Fruit fly (Drosophila melanogaster) whole organism, embryonic: Measurements from ENCODE around the gene CG6000.

Experiments
- Adf1 ChIP-seq: fragments of 200-800 bp; sonication (Bioruptor generic); IDR thresholded peaks from 2 replicates; pipeline ENCODE4 v1.3.6; 2022; ENCODE audit warnings: missing biosample characterization, missing genetic modification characterization
- Blimp-1 ChIP-seq: fragments of 200-800 bp; sonication (Bioruptor generic); optimal IDR thresholded peaks from 3 replicates; lab custom pipeline; 2018; ENCODE audit warnings: missing biosample characterization, missing genetic modification characterization, mild to moderate bottlenecking, moderate library complexity, missing genetic modification reagents
- CG11247 ChIP-seq: fragments of 200-800 bp; sonication (Bioruptor generic); IDR thresholded peaks from 2 replicates; pipeline ENCODE4 v1.3.6; 2022; ENCODE audit warnings: missing biosample characterization, missing genetic modification characterization
- CG12299 ChIP-seq: fragments of 200-800 bp; sonication (Bioruptor generic); optimal IDR thresholded peaks from 2 replicates; lab custom pipeline; 2018; ENCODE audit warnings: missing biosample characterization, mild to moderate bottlenecking, missing genetic modification characterization
- CG13424 ChIP-seq: fragments of 200-800 bp; sonication (Bioruptor generic); optimal IDR thresholded peaks from 2 replicates; lab custom pipeline; 2019; ENCODE audit warnings: missing biosample characterization, mild to moderate bottlenecking, missing genetic modification characterization, moderate library complexity
- CG14050 ChIP-seq: fragments of 200-800 bp; sonication (Bioruptor generic); IDR thresholded peaks from 3 replicates; pipeline ENCODE4 v1.3.6; 2022; ENCODE audit warnings: missing biosample characterization, missing genetic modification characterization
- CG16863 ChIP-seq: fragments of 200-800 bp; sonication (Bioruptor generic); optimal IDR thresholded peaks from 3 replicates; lab custom pipeline; 2016; ENCODE audit warnings: missing biosample characterization, missing genetic modification characterization
- CG32767 ChIP-seq: fragments of 200-800 bp; sonication (Bioruptor generic); IDR thresholded peaks from 2 replicates; pipeline ENCODE4 v1.3.6; 2022; ENCODE audit warnings: missing biosample characterization, missing genetic modification characterization
- CG32772 ChIP-seq: fragments of 200-800 bp; sonication (Bioruptor generic); IDR thresholded peaks from 2 replicates; pipeline ENCODE4 v1.3.6; 2022; ENCODE audit warnings: missing biosample characterization, missing genetic modification characterization
- CG3281 ChIP-seq: fragments of 200-800 bp; sonication (Bioruptor generic); optimal IDR thresholded peaks from 3 replicates; lab custom pipeline; 2017; ENCODE audit warnings: missing biosample characterization, mild to moderate bottlenecking, missing genetic modification characterization
- CG4360 ChIP-seq: fragments of 200-800 bp; sonication (Bioruptor generic); IDR thresholded peaks from 2 replicates; pipeline ENCODE4 v1.3.6; 2022; ENCODE audit warnings: missing biosample characterization, missing genetic modification characterization
- CG6175 ChIP-seq: fragments of 200-800 bp; sonication (Bioruptor generic); IDR thresholded peaks from 3 replicates; pipeline ENCODE4 v1.3.6; 2022; ENCODE audit warnings: missing biosample characterization, missing genetic modification characterization
- CG6689 ChIP-seq: fragments of 200-800 bp; sonication (Bioruptor generic); IDR thresholded peaks from 2 replicates; pipeline ENCODE4 v1.3.6; 2022; ENCODE audit warnings: missing biosample characterization, missing genetic modification characterization
- CG7372 ChIP-seq: fragments of 200-800 bp; sonication (Bioruptor generic); IDR thresholded peaks from 2 replicates; pipeline ENCODE4 v1.3.6; 2022; ENCODE audit warnings: missing biosample characterization, missing genetic modification characterization
- CG9215 ChIP-seq: fragments of 200-800 bp; sonication (Bioruptor generic); IDR thresholded peaks from 2 replicates; pipeline ENCODE4 v1.3.6; 2022; ENCODE audit warnings: missing biosample characterization, missing genetic modification characterization
- CG9727 ChIP-seq: fragments of 200-800 bp; sonication (Bioruptor generic); optimal IDR thresholded peaks from 3 replicates; lab custom pipeline; 2017; ENCODE audit warnings: missing biosample characterization, mild to moderate bottlenecking, missing genetic modification characterization
- D ChIP-seq, 2 experiments: fragments of 200-800 bp in 1 of 2; fragments of >200 bp in 1 of 2; sonication (Bioruptor generic) in 1 of 2; optimal IDR thresholded peaks; 2 replicates in 1 of 2; 3 replicates in 1 of 2; lab custom pipeline; 2017; ENCODE audit warnings: mild to moderate bottlenecking in 1 of 2, missing biosample characterization in 1 of 2, missing genetic modification characterization in 1 of 2, missing genetic modification reagents in 1 of 2
- Dll ChIP-seq: fragments of 200-800 bp; sonication (Bioruptor generic); IDR thresholded peaks from 4 replicates; pipeline ENCODE4 v1.3.6; 2022; ENCODE audit warnings: missing biosample characterization, missing genetic modification characterization; ENCODE audit not compliant: partially characterized antibody
- Dp ChIP-seq: fragments of 200-800 bp; sonication (Bioruptor generic); optimal IDR thresholded peaks from 2 replicates; lab custom pipeline; 2018; ENCODE audit warnings: missing biosample characterization, mild to moderate bottlenecking, missing genetic modification characterization, moderate library complexity
- Elba2 ChIP-seq: fragments of 200-800 bp; sonication (Bioruptor generic); optimal IDR thresholded peaks from 3 replicates; lab custom pipeline; 2016; ENCODE audit warnings: missing biosample characterization, missing genetic modification characterization
- Fer1 ChIP-seq: fragments of 200-800 bp; sonication (Bioruptor generic); optimal IDR thresholded peaks from 2 replicates; lab custom pipeline; 2017; ENCODE audit warnings: missing biosample characterization, mild to moderate bottlenecking, missing genetic modification characterization
- HmgZ ChIP-seq: fragments of 200-800 bp; sonication (Bioruptor generic); optimal IDR thresholded peaks from 2 replicates; lab custom pipeline; 2018; ENCODE audit warnings: missing biosample characterization, mild to moderate bottlenecking, missing genetic modification characterization
- Jarid2 ChIP-seq: fragments of 200-800 bp; sonication (Bioruptor generic); optimal IDR thresholded peaks from 3 replicates; lab custom pipeline; 2017; ENCODE audit warnings: mild to moderate bottlenecking, missing biosample characterization, missing genetic modification reagents, missing genetic modification characterization
- Meics ChIP-seq: fragments of 200-800 bp; sonication (Bioruptor generic); optimal IDR thresholded peaks from 2 replicates; lab custom pipeline; 2017; ENCODE audit warnings: missing biosample characterization, mild to moderate bottlenecking, missing genetic modification characterization
- Spps ChIP-seq: fragments of 200-800 bp; sonication (Bioruptor generic); optimal IDR thresholded peaks from 2 replicates; lab custom pipeline; 2018; ENCODE audit warnings: missing biosample characterization, mild to moderate bottlenecking, missing genetic modification characterization
- abd-A ChIP-seq: fragments of 200-800 bp; sonication (Bioruptor generic); optimal IDR thresholded peaks from 3 replicates; lab custom pipeline; 2019; ENCODE audit warnings: missing biosample characterization, mild to moderate bottlenecking, missing genetic modification characterization, moderate library complexity
- al ChIP-seq: fragments of 200-800 bp; sonication (Bioruptor generic); IDR thresholded peaks from 2 replicates; pipeline ENCODE4 v1.3.6; 2022; ENCODE audit warnings: missing biosample characterization, missing genetic modification characterization
- ato ChIP-seq: fragments of 200-800 bp; sonication (Bioruptor generic); IDR thresholded peaks from 2 replicates; pipeline ENCODE4 v1.3.6; 2022; ENCODE audit warnings: missing biosample characterization, missing genetic modification characterization; ENCODE audit not compliant: partially characterized antibody
- az2 ChIP-seq: fragments of 200-800 bp; sonication (Bioruptor generic); optimal IDR thresholded peaks from 3 replicates; lab custom pipeline; 2016; ENCODE audit warnings: missing biosample characterization, missing genetic modification characterization
- bab2 ChIP-seq: fragments of 200-800 bp; sonication (Bioruptor generic); optimal IDR thresholded peaks from 2 replicates; lab custom pipeline; 2016; ENCODE audit warnings: missing biosample characterization, missing genetic modification characterization
- bsh ChIP-seq, 2 experiments: fragments of 200-800 bp; sonication (Bioruptor generic); optimal IDR thresholded peaks; 2 replicates each; lab custom pipeline; 2017 to 2018; ENCODE audit warnings: mild to moderate bottlenecking in 2 of 2, missing biosample characterization in 2 of 2, missing genetic modification characterization in 2 of 2, moderate library complexity in 1 of 2
- cas ChIP-seq: fragments of 200-800 bp; sonication (Bioruptor generic); IDR thresholded peaks from 2 replicates; pipeline ENCODE4 v1.3.6; 2022; ENCODE audit warnings: missing biosample characterization, missing genetic modification characterization
- chinmo ChIP-seq: fragments of 200-800 bp; sonication (Bioruptor generic); IDR thresholded peaks from 4 replicates; pipeline ENCODE4 v1.3.6; 2022; ENCODE audit warnings: missing biosample characterization, missing genetic modification characterization; ENCODE audit not compliant: partially characterized antibody
- chm ChIP-seq: fragments of 200-800 bp; sonication (Bioruptor generic); IDR thresholded peaks from 2 replicates; pipeline ENCODE4 v1.3.6; 2022; ENCODE audit warnings: missing biosample characterization, missing genetic modification characterization
- esg ChIP-seq: fragments of 200-800 bp; sonication (Bioruptor generic); conservative IDR thresholded peaks from 2 replicates; pipeline ENCODE4 v1.3.6; 2022; ENCODE audit warnings: missing biosample characterization, missing genetic modification characterization
- gce ChIP-seq: fragments of 200-800 bp; sonication (Bioruptor generic); IDR thresholded peaks from 3 replicates; pipeline ENCODE4 v1.3.6; 2022; ENCODE audit warnings: missing biosample characterization, missing genetic modification characterization
- grn ChIP-seq: fragments of 200-800 bp; sonication (Bioruptor generic); optimal IDR thresholded peaks from 3 replicates; lab custom pipeline; 2017; ENCODE audit warnings: missing biosample characterization, missing genetic modification characterization
- her ChIP-seq: fragments of 200-800 bp; sonication (Bioruptor generic); optimal IDR thresholded peaks from 2 replicates; lab custom pipeline; 2016; ENCODE audit warnings: missing biosample characterization, missing genetic modification characterization
- ken ChIP-seq: fragments of 200-800 bp; sonication (Bioruptor generic); IDR thresholded peaks from 3 replicates; pipeline ENCODE4 v1.3.6; 2022; ENCODE audit warnings: missing biosample characterization, missing genetic modification characterization
- kni ChIP-seq: fragments of 200-800 bp; sonication (Bioruptor generic); optimal IDR thresholded peaks from 3 replicates; lab custom pipeline; 2017; ENCODE audit warnings: mild to moderate bottlenecking, missing biosample characterization, missing genetic modification reagents, missing genetic modification characterization
- nerfin-2 ChIP-seq: fragments of 200-800 bp; sonication (Bioruptor generic); IDR thresholded peaks from 2 replicates; pipeline ENCODE4 v1.3.6; 2022; ENCODE audit warnings: missing biosample characterization, missing genetic modification characterization; ENCODE audit not compliant: partially characterized antibody
- slbo ChIP-seq: fragments of 200-800 bp; sonication (Bioruptor generic); IDR thresholded peaks from 2 replicates; pipeline ENCODE4 v1.3.6; 2022; ENCODE audit warnings: missing biosample characterization, missing genetic modification characterization
- slou ChIP-seq: fragments of 200-800 bp; sonication (Bioruptor generic); optimal IDR thresholded peaks from 3 replicates; lab custom pipeline; 2016; ENCODE audit warnings: missing biosample characterization, missing genetic modification characterization
- sna ChIP-seq: fragments of 200-800 bp; sonication (Bioruptor generic); IDR thresholded peaks from 2 replicates; pipeline ENCODE4 v1.3.6; 2022; ENCODE audit warnings: missing biosample characterization, missing genetic modification characterization; ENCODE audit not compliant: partially characterized antibody
- sob ChIP-seq: fragments of 200-800 bp; sonication (Bioruptor generic); IDR thresholded peaks from 2 replicates; pipeline ENCODE4 v1.3.6; 2022; ENCODE audit warnings: missing biosample characterization, missing genetic modification characterization
- unc-4 ChIP-seq: fragments of 200-800 bp; sonication (Bioruptor generic); IDR thresholded peaks from 2 replicates; pipeline ENCODE4 v1.3.6; 2022; ENCODE audit warnings: missing biosample characterization, missing genetic modification characterization; ENCODE audit not compliant: partially characterized antibody
- zf30C ChIP-seq: fragments of 200-800 bp; sonication (Bioruptor generic); optimal IDR thresholded peaks from 3 replicates; lab custom pipeline; 2018; ENCODE audit warnings: missing biosample characterization, mild to moderate bottlenecking, missing genetic modification characterization

The CG6000 gene

DNA sequence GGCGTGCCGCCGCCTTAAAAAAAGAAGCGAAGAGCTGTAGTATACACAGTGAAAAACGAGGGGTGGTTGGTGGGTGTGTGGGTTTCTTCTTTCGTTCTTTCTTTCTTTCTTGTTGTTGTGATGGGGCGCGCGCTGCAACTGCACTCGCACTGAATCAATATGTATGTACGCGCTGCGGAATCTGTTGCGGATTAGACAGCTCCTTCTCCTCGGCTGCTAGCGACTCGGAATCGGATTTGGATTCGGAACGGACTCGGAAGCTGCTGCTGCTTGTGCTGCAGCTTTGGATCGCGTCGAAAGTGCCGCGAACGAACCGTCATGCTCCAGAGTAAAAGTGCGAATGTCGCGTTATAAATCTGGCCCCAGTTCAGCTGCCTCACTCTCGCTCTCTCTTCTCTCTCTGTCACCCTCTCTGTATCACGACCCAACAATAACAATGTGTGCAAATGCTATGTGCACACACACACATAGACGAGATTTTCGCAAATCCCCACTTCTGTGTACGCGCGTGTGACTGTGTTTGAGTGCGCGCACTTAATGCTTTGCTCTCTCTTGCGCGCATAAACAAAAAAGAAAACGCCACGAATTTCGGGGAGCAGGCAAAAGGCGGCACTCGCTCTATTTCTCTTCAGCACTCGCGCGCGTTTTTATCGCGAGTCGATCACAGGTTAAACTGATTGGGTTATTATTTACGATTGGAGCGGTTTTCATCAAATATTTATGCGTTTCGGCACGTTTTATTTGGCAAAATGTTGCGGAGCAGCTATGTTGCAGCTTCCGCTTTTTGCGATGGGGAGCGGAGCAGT, 23.0 kb upstream of the CG6000 start (continued):
- TF ChIP-seq CG13424 (tag; lab: Kevin White, UChicago) (peak; percentile 2), CG4360 (GFP tag; lab: Robert Waterston, UW) (peak; percentile 67), Adf1 (GFP tag; lab: Robert Waterston, UW) (peak; percentile 17; the same call in 1 of the 2 replicates), CG14050 (GFP tag; lab: Robert Waterston, UW) (0 out of 3 replicates have a peak, but pooled peaks have one; percentile 12), CG7372 (GFP tag; lab: Robert Waterston, UW) (peak; percentile 25; the same call in 1 of the 2 replicates), slou (no peak), nerfin-2 (GFP tag; lab: Robert Waterston, UW) (no peak), Meics (peak; percentile 9), CG6175 (GFP tag; lab: Robert Waterston, UW) (0 out of 3 replicates have a peak, but pooled peaks have one; percentile 24), bsh (GFP tag; optimal IDR thresholded peaks at IDR 0.05; lab: Kevin White, UChicago) (peak in 1 of 2 experiments; percentile 29), Spps (tag; lab: Kevin White, UChicago) (peak; percentile 3), Fer1 (GFP tag; lab: Kevin White, UChicago) (peak; percentile 36), zf30C (GFP tag; lab: Kevin White, UChicago) (peak; percentile 80), CG9727 (GFP tag; lab: Kevin White, UChicago) (peak; percentile 9), esg (no peak), D (optimal IDR thresholded peaks at IDR 0.05; lab: Kevin White, UChicago) (peak; percentile 27), D (GFP tag; optimal IDR thresholded peaks at IDR 0.05; lab: Kevin White, UChicago) (no peak), bab2 (GFP tag; lab: Kevin White, UChicago) (peak; percentile 0), CG6689 (GFP tag; lab: Robert Waterston, UW) (0 out of 2 replicates have a peak, but pooled peaks have one; percentile 5), CG9215 (GFP tag; lab: Robert Waterston, UW) (no peak), chm (GFP tag; lab: Robert Waterston, UW) (peak; percentile 63), CG16863 (no peak), kni (peak; percentile 28), Jarid2 (GFP tag; lab: Kevin White, UChicago) (peak; percentile 86), unc-4 (peak; percentile 44; the same call in 1 of the 2 replicates), grn (no peak), CG11247 (GFP tag; lab: Robert Waterston, UW) (no peak), Elba2 (no peak), slbo (GFP tag; lab: Robert Waterston, UW) (peak; percentile 8; the same call in 1 of the 2 replicates), CG12299 (tag; lab: Kevin White, UChicago) (peak; percentile 26), CG3281 (GFP tag; lab: Kevin White, UChicago) (peak; percentile 6), CG32772 (no peak), sna (GFP tag; lab: Robert Waterston, UW) (0 out of 2 replicates have a peak, but pooled peaks have one; percentile 10), HmgZ (tag; lab: Kevin White, UChicago) (no peak), ken (0 out of 3 replicates have a peak, but pooled peaks have one; percentile 7), al (GFP tag; lab: Robert Waterston, UW) (peak; percentile 7; the same call in 1 of the 2 replicates), CG32767 (GFP tag; lab: Robert Waterston, UW) (0 out of 2 replicates have a peak, but pooled peaks have one; percentile 32), Dp (GFP tag; lab: Kevin White, UChicago) (no peak), abd-A (tag; lab: Kevin White, UChicago) (no peak), cas (GFP tag; lab: Robert Waterston, UW) (0 out of 2 replicates have a peak, but pooled peaks have one; percentile 22), gce (peak; percentile 24; the same call in 1 of the 3 replicates), sob (GFP tag; lab: Robert Waterston, UW) (peak; percentile 41; the same call in 1 of the 2 replicates), chinmo (GFP tag; lab: Robert Waterston, UW) (peak; percentile 90; the same call in 3 of the 4 replicates), ato (GFP tag; lab: Robert Waterston, UW) (0 out of 2 replicates have a peak, but pooled peaks have one; percentile 22), az2 (GFP tag; lab: Kevin White, UChicago) (no peak), her (GFP tag; lab: Kevin White, UChicago) (no peak), Dll (GFP tag; lab: Robert Waterston, UW) (peak; percentile 37; the same call in 1 of the 4 replicates), Blimp-1 (peak; percentile 24)
